Fruit fly (Drosophila melanogaster) whole organism: ENCODE results near the gene mew.
"Not testable (repeated sequence)": the region's sequence is repeated elsewhere in the genome, so short reads cannot be mapped to it uniquely, and the experiment has no call there.

ENCODE experiments used
- CG8478 ChIP-seq: fragments of >200 bp; optimal IDR thresholded peaks from 2 replicates; lab custom pipeline; 2018; ENCODE audit warnings: inconsistent platforms
- Dll ChIP-seq: fragments of >200 bp; optimal IDR thresholded peaks from 2 replicates; lab custom pipeline; 2017
- EcR ChIP-seq, 2 experiments: fragments of >200 bp; optimal IDR thresholded peaks; 2 replicates each; lab custom pipeline; 2017; ENCODE audit warnings: missing biosample characterization in 2 of 2, missing genetic modification characterization in 2 of 2, missing genetic modification reagents in 2 of 2
- pan ChIP-seq: fragments of >200 bp; optimal IDR thresholded peaks from 2 replicates; lab custom pipeline; 2017
- psq ChIP-seq: fragments of >200 bp; optimal IDR thresholded peaks from 2 replicates; lab custom pipeline; 2017
- usp ChIP-seq: fragments of >200 bp; optimal IDR thresholded peaks from 2 replicates; lab custom pipeline; 2017; ENCODE audit warnings: missing biosample characterization, missing genetic modification characterization, mixed read lengths

Gene mew

dm6 chrX:13177720-13178119 is 80.6 kb downstream of the mew start, which contains the start of gene CG32640:
TSS of gene CG32640 (plus strand) at chrX:13178005.
- not testable (repeated sequence) for TF ChIP-seq CG8478; pan (lab: Kevin White, UChicago); usp

dm6 chrX:13172865-13173264 is 85.4 kb downstream of the mew start:
- TF ChIP-seq pan (lab: Kevin White, UChicago) = no peak
- TF ChIP-seq EcR (GFP tag; optimal IDR thresholded peaks at IDR 0.05; lab: Kevin White, UChicago) = no peak
- no peak for TF ChIP-seq psq (lab: Kevin White, UChicago)
- TF ChIP-seq usp = no peak
- TF ChIP-seq CG8478 = no peak
- no peak for TF ChIP-seq Dll (lab: Kevin White, UChicago)
